Worm (Caenorhabditis elegans): Measurements from ENCODE around the gene T09A5.5.

DNA sequence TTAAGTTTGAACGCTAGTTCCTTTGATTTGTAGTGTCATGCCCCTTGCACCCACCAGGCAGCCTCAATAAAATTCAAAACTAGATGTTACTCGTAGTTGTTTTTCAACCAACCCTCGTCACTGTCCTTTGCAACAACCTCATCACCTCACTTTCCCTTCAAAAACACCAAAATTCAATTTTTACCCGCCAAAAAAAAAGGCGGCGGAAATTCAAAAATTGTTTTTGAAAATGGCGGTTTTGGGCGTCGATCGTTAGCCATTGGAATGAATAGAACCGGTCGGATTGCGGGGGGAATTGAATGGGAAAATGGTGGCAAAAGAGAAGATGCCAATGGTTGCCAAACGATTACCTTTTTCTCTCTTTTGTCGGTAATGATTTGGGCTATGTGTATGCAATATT, 47.5 kb downstream of the T09A5.5 start:
- TF ChIP-seq dao-5 (tag; optimal IDR thresholded peaks at IDR 0.05): no peak
- TF ChIP-seq him-1 (tag; optimal IDR thresholded peaks at IDR 0.05): no peak

Measured in whole organism, L4/young adult.